Fruit fly (Drosophila melanogaster) whole organism, embryonic: ENCODE data around the gene ssh.
A peak's percentile ranks its signal among the peaks of the same experiment; 100 is the strongest.

Source experiments
- BtbVII ChIP-seq: fragments of 200-800 bp; sonication (Bioruptor generic); optimal IDR thresholded peaks from 3 replicates; lab custom pipeline; 2017; ENCODE audit warnings: missing biosample characterization, mild to moderate bottlenecking, missing genetic modification characterization
- Bteb2 ChIP-seq: fragments of 200-800 bp; sonication (Bioruptor generic); optimal IDR thresholded peaks from 2 replicates; lab custom pipeline; 2016; ENCODE audit warnings: missing biosample characterization, missing genetic modification characterization
- CG10267 ChIP-seq: fragments of 200-800 bp; sonication (Bioruptor generic); optimal IDR thresholded peaks from 2 replicates; lab custom pipeline; 2018; ENCODE audit warnings: missing biosample characterization, mild to moderate bottlenecking, missing genetic modification characterization, moderate library complexity
- CG10366 ChIP-seq: fragments of 200-800 bp; sonication (Bioruptor generic); IDR thresholded peaks from 2 replicates; pipeline ENCODE4 v1.3.6; 2022; ENCODE audit warnings: missing biosample characterization, missing genetic modification characterization
- CG10431 ChIP-seq: fragments of 200-800 bp; sonication (Bioruptor generic); optimal IDR thresholded peaks from 3 replicates; lab custom pipeline; 2018; ENCODE audit warnings: missing biosample characterization, mild to moderate bottlenecking, missing genetic modification characterization
- CG10543 ChIP-seq: fragments of 200-800 bp; sonication (Bioruptor generic); optimal IDR thresholded peaks from 3 replicates; lab custom pipeline; 2017; ENCODE audit warnings: missing biosample characterization, mild to moderate bottlenecking, missing genetic modification characterization, moderate library complexity
- CG11247 ChIP-seq: fragments of 200-800 bp; sonication (Bioruptor generic); IDR thresholded peaks from 2 replicates; pipeline ENCODE4 v1.3.6; 2022; ENCODE audit warnings: missing biosample characterization, missing genetic modification characterization
- CG12071 ChIP-seq: fragments of 200-800 bp; sonication (Bioruptor generic); optimal IDR thresholded peaks from 3 replicates; lab custom pipeline; 2018; ENCODE audit warnings: missing biosample characterization, mild to moderate bottlenecking, missing genetic modification characterization
- CG14014 ChIP-seq: fragments of 200-800 bp; sonication (Bioruptor generic); IDR thresholded peaks from 2 replicates; pipeline ENCODE4 v1.3.6; 2022; ENCODE audit warnings: missing biosample characterization, missing genetic modification characterization
- CG14050 ChIP-seq: fragments of 200-800 bp; sonication (Bioruptor generic); IDR thresholded peaks from 3 replicates; pipeline ENCODE4 v1.3.6; 2022; ENCODE audit warnings: missing biosample characterization, missing genetic modification characterization
- CG1602 ChIP-seq: fragments of 200-800 bp; sonication (Bioruptor generic); optimal IDR thresholded peaks from 3 replicates; lab custom pipeline; 2016; ENCODE audit warnings: missing biosample characterization, missing genetic modification characterization
- CG1832 ChIP-seq: fragments of 200-800 bp; sonication (Bioruptor generic); optimal IDR thresholded peaks from 2 replicates; lab custom pipeline; 2017; ENCODE audit warnings: missing biosample characterization, mild to moderate bottlenecking, missing genetic modification characterization, inconsistent platforms
- CG18764 ChIP-seq: fragments of 200-800 bp; sonication (Bioruptor generic); optimal IDR thresholded peaks from 3 replicates; lab custom pipeline; 2016; ENCODE audit warnings: missing biosample characterization, missing genetic modification characterization
- CG31365 ChIP-seq: fragments of 200-800 bp; sonication (Bioruptor generic); optimal IDR thresholded peaks from 2 replicates; lab custom pipeline; 2018; ENCODE audit warnings: missing biosample characterization, mild to moderate bottlenecking, missing genetic modification characterization
- CG31388 ChIP-seq: fragments of 200-800 bp; sonication (Bioruptor generic); optimal IDR thresholded peaks from 2 replicates; lab custom pipeline; 2016; ENCODE audit warnings: missing biosample characterization, missing genetic modification characterization
- CG31441 ChIP-seq: fragments of 200-800 bp; sonication (Bioruptor generic); IDR thresholded peaks from 2 replicates; pipeline ENCODE4 v1.3.6; 2022; ENCODE audit warnings: missing biosample characterization, missing genetic modification characterization
- CG6272 ChIP-seq: fragments of 200-800 bp; sonication (Bioruptor generic); IDR thresholded peaks from 2 replicates; pipeline ENCODE4 v1.3.6; 2022; ENCODE audit warnings: missing biosample characterization, missing genetic modification characterization
- CG7357 ChIP-seq: fragments of 200-800 bp; sonication (Bioruptor generic); IDR thresholded peaks from 3 replicates; pipeline ENCODE4 v1.3.6; 2022; ENCODE audit warnings: missing biosample characterization, missing genetic modification characterization
- CG7556 ChIP-seq: fragments of 200-800 bp; sonication (Bioruptor generic); optimal IDR thresholded peaks from 2 replicates; lab custom pipeline; 2017; ENCODE audit warnings: missing biosample characterization, mild to moderate bottlenecking, missing genetic modification characterization
- CG8478 ChIP-seq: fragments of >200 bp; optimal IDR thresholded peaks from 2 replicates; lab custom pipeline; 2018
- CG8944 ChIP-seq: fragments of 200-800 bp; sonication (Bioruptor generic); optimal IDR thresholded peaks from 3 replicates; lab custom pipeline; 2016; ENCODE audit warnings: missing biosample characterization, missing genetic modification characterization
- CG9609 ChIP-seq: fragments of 200-800 bp; sonication (Bioruptor generic); optimal IDR thresholded peaks from 3 replicates; lab custom pipeline; 2016; ENCODE audit warnings: missing biosample characterization, missing genetic modification characterization
- D ChIP-seq, 2 experiments: fragments of 200-800 bp in 1 of 2; fragments of >200 bp in 1 of 2; sonication (Bioruptor generic) in 1 of 2; optimal IDR thresholded peaks; 2 replicates in 1 of 2; 3 replicates in 1 of 2; lab custom pipeline; 2017; ENCODE audit warnings: mild to moderate bottlenecking in 1 of 2, missing biosample characterization in 1 of 2, missing genetic modification characterization in 1 of 2, missing genetic modification reagents in 1 of 2
- Dp ChIP-seq: fragments of 200-800 bp; sonication (Bioruptor generic); optimal IDR thresholded peaks from 2 replicates; lab custom pipeline; 2018; ENCODE audit warnings: missing biosample characterization, mild to moderate bottlenecking, missing genetic modification characterization, moderate library complexity
- Myb ChIP-seq: fragments of 200-800 bp; sonication (Bioruptor generic); optimal IDR thresholded peaks from 2 replicates; lab custom pipeline; 2016; ENCODE audit warnings: missing biosample characterization, missing genetic modification characterization
- NC2α ChIP-seq: fragments of 200-800 bp; sonication (Bioruptor generic); optimal IDR thresholded peaks from 2 replicates; lab custom pipeline; 2016; ENCODE audit warnings: missing biosample characterization, missing genetic modification characterization
- NC2β ChIP-seq: fragments of 200-800 bp; sonication (Bioruptor generic); optimal IDR thresholded peaks from 2 replicates; lab custom pipeline; 2016; ENCODE audit warnings: missing biosample characterization, missing genetic modification characterization
- Pdp1 ChIP-seq, 2 experiments: fragments of 200-800 bp; sonication (Bioruptor generic); optimal IDR thresholded peaks; 3 replicates each; lab custom pipeline; 2016; ENCODE audit warnings: missing biosample characterization in 2 of 2, missing genetic modification characterization in 2 of 2, mild to moderate bottlenecking in 1 of 2, moderate library complexity in 1 of 2
- Spps ChIP-seq: fragments of 200-800 bp; sonication (Bioruptor generic); optimal IDR thresholded peaks from 2 replicates; lab custom pipeline; 2018; ENCODE audit warnings: missing biosample characterization, mild to moderate bottlenecking, missing genetic modification characterization
- Sry-β ChIP-seq: fragments of 200-800 bp; sonication (Bioruptor generic); optimal IDR thresholded peaks from 2 replicates; lab custom pipeline; 2018; ENCODE audit warnings: missing biosample characterization, mild to moderate bottlenecking, missing genetic modification characterization, moderate library complexity
- aop ChIP-seq: fragments of 200-800 bp; sonication (Bioruptor generic); IDR thresholded peaks from 2 replicates; pipeline ENCODE4 v1.3.6; 2022; ENCODE audit warnings: missing biosample characterization, missing genetic modification characterization
- ara ChIP-seq: fragments of 200-800 bp; sonication (Bioruptor generic); IDR thresholded peaks from 2 replicates; pipeline ENCODE4 v1.3.6; 2022; ENCODE audit warnings: missing biosample characterization, missing genetic modification characterization
- ato ChIP-seq: fragments of 200-800 bp; sonication (Bioruptor generic); IDR thresholded peaks from 2 replicates; pipeline ENCODE4 v1.3.6; 2022; ENCODE audit warnings: missing biosample characterization, missing genetic modification characterization; ENCODE audit not compliant: partially characterized antibody
- br ChIP-seq: fragments of >200 bp; optimal IDR thresholded peaks from 2 replicates; lab custom pipeline; 2017
- btn ChIP-seq: fragments of 200-800 bp; sonication (Bioruptor generic); optimal IDR thresholded peaks from 2 replicates; lab custom pipeline; 2016; ENCODE audit warnings: missing biosample characterization, missing genetic modification characterization
- dysf ChIP-seq: fragments of 200-800 bp; sonication (Bioruptor generic); IDR thresholded peaks from 3 replicates; pipeline ENCODE4 v1.3.6; 2022; ENCODE audit warnings: missing biosample characterization, missing genetic modification characterization
- ewg ChIP-seq: fragments of 200-800 bp; sonication (Bioruptor generic); optimal IDR thresholded peaks from 3 replicates; lab custom pipeline; 2017; ENCODE audit warnings: mild to moderate bottlenecking, missing biosample characterization, missing genetic modification reagents, missing genetic modification characterization
- luna ChIP-seq: fragments of 200-800 bp; sonication (Bioruptor generic); optimal IDR thresholded peaks from 2 replicates; lab custom pipeline; 2016; ENCODE audit warnings: missing biosample characterization, missing genetic modification characterization
- nmo ChIP-seq: fragments of 200-800 bp; sonication (Bioruptor generic); optimal IDR thresholded peaks from 2 replicates; lab custom pipeline; 2018; ENCODE audit warnings: missing biosample characterization, mild to moderate bottlenecking, missing genetic modification characterization, moderate library complexity
- pfk ChIP-seq: fragments of 200-800 bp; sonication (Bioruptor generic); optimal IDR thresholded peaks from 2 replicates; lab custom pipeline; 2018; ENCODE audit warnings: missing biosample characterization, mild to moderate bottlenecking, missing genetic modification characterization, moderate library complexity
- run ChIP-seq: fragments of 200-800 bp; sonication (Bioruptor generic); optimal IDR thresholded peaks from 3 replicates; lab custom pipeline; 2018; ENCODE audit warnings: missing biosample characterization, mild to moderate bottlenecking, missing genetic modification characterization
- sens-2 ChIP-seq: fragments of 200-800 bp; sonication (Bioruptor generic); IDR thresholded peaks from 2 replicates; pipeline ENCODE4 v1.3.6; 2022; ENCODE audit warnings: missing biosample characterization, missing genetic modification characterization
- shn ChIP-seq: fragments of 200-800 bp; sonication (Bioruptor generic); optimal IDR thresholded peaks from 3 replicates; lab custom pipeline; 2016; ENCODE audit warnings: missing biosample characterization, missing genetic modification characterization
- sqz ChIP-seq: fragments of 200-800 bp; sonication (Bioruptor generic); optimal IDR thresholded peaks from 3 replicates; lab custom pipeline; 2018; ENCODE audit warnings: missing biosample characterization, mild to moderate bottlenecking, missing genetic modification characterization
- sr ChIP-seq: fragments of 200-800 bp; sonication (Bioruptor generic); IDR thresholded peaks from 3 replicates; pipeline ENCODE4 v1.3.6; 2022; ENCODE audit warnings: missing biosample characterization, missing genetic modification characterization
- ssp ChIP-seq: fragments of 200-800 bp; sonication (Bioruptor generic); IDR thresholded peaks from 2 replicates; pipeline ENCODE4 v1.3.6; 2022; ENCODE audit warnings: missing biosample characterization, missing genetic modification characterization
- tap ChIP-seq: fragments of 200-800 bp; optimal IDR thresholded peaks from 3 replicates; lab custom pipeline; 2019; ENCODE audit warnings: missing biosample characterization, mild to moderate bottlenecking, missing genetic modification characterization, moderate library complexity
- tna ChIP-seq: fragments of 200-800 bp; sonication (Bioruptor generic); IDR thresholded peaks from 2 replicates; pipeline ENCODE4 v1.3.6; 2022; ENCODE audit warnings: missing biosample characterization, missing genetic modification characterization; ENCODE audit not compliant: partially characterized antibody
- zen2 ChIP-seq: fragments of 200-800 bp; sonication (Bioruptor generic); IDR thresholded peaks from 3 replicates; pipeline ENCODE4 v1.3.6; 2022; ENCODE audit warnings: missing biosample characterization, missing genetic modification characterization; ENCODE audit not compliant: partially characterized antibody

ssh gene

dm6 chr3R:24917814-24918636 is 26.7 kb downstream of the ssh start, which contains the start of the genes PIG-S, sud1 and CG11168 (continued):
- TF ChIP-seq NC2β (GFP tag; lab: Kevin White, UChicago) (no peak), CG10543 (GFP tag; lab: Kevin White, UChicago) (peak; percentile 20), CG6272 (GFP tag; lab: Robert Waterston, UW) (peak; percentile 59), CG9609 (GFP tag; lab: Kevin White, UChicago) (no peak), dysf (peak; percentile 75), CG1832 (no peak), btn (GFP tag; lab: Kevin White, UChicago) (no peak), D (optimal IDR thresholded peaks at IDR 0.05; lab: Kevin White, UChicago) (no peak), D (GFP tag; optimal IDR thresholded peaks at IDR 0.05; lab: Kevin White, UChicago) (peak; percentile 19), tna (peak; percentile 71; the same call in 1 of the 2 replicates), ato (GFP tag; lab: Robert Waterston, UW) (0 out of 2 replicates have a peak, but pooled peaks have one; percentile 29), CG8478 (lab: Kevin White, UChicago) (no peak), CG31365 (no peak), luna (GFP tag; lab: Kevin White, UChicago) (no peak), ara (GFP tag; lab: Robert Waterston, UW) (peak; percentile 8; the same call in 1 of the 2 replicates), ssp (GFP tag; lab: Robert Waterston, UW) (peak; percentile 54; the same call in 1 of the 2 replicates), shn (GFP tag; lab: Kevin White, UChicago) (no peak), CG7556 (no peak), br (lab: Kevin White, UChicago) (no peak), CG14014 (GFP tag; lab: Robert Waterston, UW) (peak; percentile 36; the same call in 1 of the 2 replicates), CG18764 (GFP tag; lab: Kevin White, UChicago) (peak; percentile 34), Bteb2 (GFP tag; lab: Kevin White, UChicago) (no peak), zen2 (peak; percentile 78; the same call in 2 of the 3 replicates), BtbVII (GFP tag; lab: Kevin White, UChicago) (no peak), CG31441 (GFP tag; lab: Robert Waterston, UW) (no peak; the same call in 1 of the 2 replicates), Sry-β (GFP tag; lab: Kevin White, UChicago) (peak; percentile 98), CG10267 (tag; lab: Kevin White, UChicago) (peak; percentile 72), Spps (tag; lab: Kevin White, UChicago) (no peak), Myb (GFP tag; lab: Kevin White, UChicago) (no peak), CG12071 (GFP tag; lab: Kevin White, UChicago) (no peak), run (tag; lab: Kevin White, UChicago) (no peak), CG31388 (GFP tag; lab: Kevin White, UChicago) (no peak), CG7357 (peak; percentile 44; the same call in 1 of the 3 replicates), NC2α (GFP tag; lab: Kevin White, UChicago) (no peak), CG11247 (GFP tag; lab: Robert Waterston, UW) (0 out of 2 replicates have a peak, but pooled peaks have one; percentile 37), sens-2 (GFP tag; lab: Robert Waterston, UW) (no peak), Dp (GFP tag; lab: Kevin White, UChicago) (no peak), pfk (GFP tag; lab: Kevin White, UChicago) (no peak), CG10366 (GFP tag; lab: Robert Waterston, UW) (peak; percentile 73), tap (tag; lab: Kevin White, UChicago) (no peak), Pdp1 (GFP tag; optimal IDR thresholded peaks at IDR 0.05; lab: Kevin White, UChicago) (no peak), nmo (GFP tag; lab: Kevin White, UChicago) (peak; percentile 85), aop (GFP tag; lab: Robert Waterston, UW) (no peak), sqz (GFP tag; lab: Kevin White, UChicago) (peak; percentile 79), ewg (no peak), CG1602 (peak; percentile 65), CG10431 (GFP tag; lab: Kevin White, UChicago) (no peak), CG14050 (GFP tag; lab: Robert Waterston, UW) (peak; percentile 47; the same call in 2 of the 3 replicates), sr (GFP tag; lab: Robert Waterston, UW) (no peak), CG8944 (no peak)
